Worm (Caenorhabditis elegans): ENCODE data around the gene ttr-10.

ce11 chrV:7539015-7539414, 14.7 kb downstream of the ttr-10 start, which contains the start of gene srh-268:
- no peak for TF ChIP-seq mdl-1 (tag; optimal IDR thresholded peaks at IDR 0.05)
- no peak for TF ChIP-seq nhr-11 (tag; optimal IDR thresholded peaks at IDR 0.05)
- TF ChIP-seq fkh-10 (GFP tag; optimal IDR thresholded peaks at IDR 0.05), result no peak

Measured in whole organism, L4 larva.